Worm (Caenorhabditis elegans): ENCODE measurements around the gene dpy-18.
A peak's percentile ranks its signal among the peaks of the same experiment; 100 is the strongest.

dpy-18 gene

DNA sequence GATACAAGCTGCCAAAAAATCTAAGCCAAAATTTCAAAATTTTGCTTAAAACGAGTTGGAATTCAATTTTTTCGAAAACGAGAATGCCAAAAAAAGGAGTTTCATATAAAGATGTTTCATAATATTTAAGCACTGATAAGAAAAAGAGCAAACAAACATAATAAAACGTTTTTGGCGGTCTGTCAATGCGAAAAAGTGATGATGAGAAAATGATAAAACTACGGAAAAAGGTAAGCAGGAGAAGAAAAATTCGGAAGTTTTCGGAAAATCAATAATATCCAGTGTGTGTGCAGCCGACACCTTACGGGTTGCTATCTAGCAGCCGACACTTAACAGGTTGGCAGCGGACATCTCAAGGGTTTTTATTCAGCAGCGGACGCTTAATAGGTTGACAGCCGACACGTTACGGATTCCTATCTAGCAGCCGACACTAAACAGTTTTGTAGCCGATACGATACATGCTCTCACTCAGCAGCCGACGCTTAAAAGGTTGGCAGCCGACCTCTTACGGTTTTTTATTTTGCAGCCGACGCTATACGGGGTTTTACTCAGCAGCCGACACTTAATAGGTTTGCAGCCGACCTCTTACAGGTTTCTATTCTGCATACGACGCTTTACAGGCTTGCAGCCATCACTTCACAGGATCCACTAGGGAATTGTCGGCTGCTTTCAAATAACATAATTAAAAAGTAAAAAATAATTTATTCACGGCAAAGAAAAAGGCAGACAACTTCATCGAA lies 5.4 kb downstream of the dpy-18 start:
- TF ChIP-seq hmbx-1 (tag; optimal IDR thresholded peaks at IDR 0.05): no peak
- TF ChIP-seq ceh-13 (GFP tag; optimal IDR thresholded peaks at IDR 0.05): no peak
- TF ChIP-seq flt-1 (GFP tag; IDR thresholded peaks at IDR 0.05): no peak
- TF ChIP-seq scrt-1 (GFP tag; IDR thresholded peaks at IDR 0.05): no peak
- TF ChIP-seq F13C5.2 (tag; optimal IDR thresholded peaks at IDR 0.05): no peak
- no peak for TF ChIP-seq ama-1 (optimal IDR thresholded peaks at IDR 0.05)
- TF ChIP-seq tbx-37 (GFP tag; conservative IDR thresholded peaks at IDR 0.05): no peak
- TF ChIP-seq sea-1 (GFP tag; conservative IDR thresholded peaks at IDR 0.05): no peak
- TF ChIP-seq ets-7 (tag; optimal IDR thresholded peaks at IDR 0.05): no peak
- TF ChIP-seq hmg-4 (GFP tag; optimal IDR thresholded peaks at IDR 0.05): no peak
- no peak for TF ChIP-seq aly-1 (tag; optimal IDR thresholded peaks at IDR 0.05)

DNA sequence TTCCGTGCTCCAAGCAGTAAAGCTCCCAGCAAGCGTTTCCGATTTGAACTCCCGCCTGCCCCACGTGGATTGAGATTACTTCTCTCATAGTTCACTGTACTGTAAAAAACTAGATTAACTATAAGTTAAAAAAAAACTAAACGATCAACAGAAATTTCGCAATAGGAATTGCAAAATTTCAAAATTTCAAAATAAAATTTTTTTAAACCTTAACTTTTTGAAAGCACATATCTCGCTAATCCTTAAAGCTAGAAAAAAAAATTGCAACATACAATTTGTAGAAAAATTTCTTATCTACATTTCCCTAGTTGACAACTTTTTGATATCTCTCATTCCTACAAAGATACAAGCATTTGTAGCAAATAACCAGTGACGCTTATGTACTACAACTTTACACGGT lies 6.1 kb downstream of the dpy-18 start, which contains the start of gene tba-7:
Gene tba-7, minus strand, starts transcription at position 101 of the 400 bp plus-strand sequence.
- TF ChIP-seq pes-1 (GFP tag; IDR thresholded peaks at IDR 0.05) (no peak), ets-7 (tag; optimal IDR thresholded peaks at IDR 0.05) (no peak), hnd-1 (tag; optimal IDR thresholded peaks at IDR 0.05) (no peak), flt-1 (GFP tag; IDR thresholded peaks at IDR 0.05) (no peak), ceh-13 (GFP tag; optimal IDR thresholded peaks at IDR 0.05) (no peak), hmg-4 (GFP tag; optimal IDR thresholded peaks at IDR 0.05) (no peak), scrt-1 (GFP tag; IDR thresholded peaks at IDR 0.05) (no peak), tbx-11 (GFP tag; IDR thresholded peaks at IDR 0.05) (no peak), ama-1 (optimal IDR thresholded peaks at IDR 0.05) (no peak)

DNA sequence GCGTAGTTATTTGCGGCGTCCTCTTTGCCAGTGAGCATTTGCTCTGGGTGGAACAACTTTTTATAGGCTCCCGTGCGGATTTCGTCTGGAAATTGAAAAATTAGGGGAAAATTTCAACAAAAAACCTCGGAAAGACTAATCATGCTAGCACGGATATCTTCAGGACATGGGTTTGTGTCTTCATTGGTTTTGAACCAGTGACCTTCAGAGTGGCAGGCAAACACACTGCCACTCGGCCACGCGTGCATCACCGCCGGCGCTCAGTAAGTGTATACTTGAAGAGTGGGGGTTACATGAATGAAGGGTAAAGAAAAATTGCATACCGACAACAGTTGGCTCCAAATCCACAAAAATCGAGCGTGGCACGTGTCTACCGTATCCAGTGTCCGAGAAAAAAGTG lies 6.5 kb downstream of the dpy-18 start:
- TF ChIP-seq sea-1 (GFP tag; conservative IDR thresholded peaks at IDR 0.05) (peak; percentile 94), tbx-37 (GFP tag; conservative IDR thresholded peaks at IDR 0.05) (peak; percentile 91), ceh-13 (GFP tag; optimal IDR thresholded peaks at IDR 0.05) (peak; percentile 80), scrt-1 (GFP tag; IDR thresholded peaks at IDR 0.05) (peak; percentile 96), B0310.2 (tag; optimal IDR thresholded peaks at IDR 0.05) (peak; percentile 88), ama-1 (optimal IDR thresholded peaks at IDR 0.05) (no peak), flt-1 (GFP tag; IDR thresholded peaks at IDR 0.05) (peak; percentile 93), hmbx-1 (tag; optimal IDR thresholded peaks at IDR 0.05) (peak; percentile 81), aly-1 (tag; optimal IDR thresholded peaks at IDR 0.05) (peak; percentile 93), tra-4 (tag; optimal IDR thresholded peaks at IDR 0.05) (peak; percentile 84), ets-7 (tag; optimal IDR thresholded peaks at IDR 0.05) (peak; percentile 82), hmg-4 (GFP tag; optimal IDR thresholded peaks at IDR 0.05) (peak; percentile 96), pes-1 (GFP tag; IDR thresholded peaks at IDR 0.05) (peak; percentile 95), F13C5.2 (tag; optimal IDR thresholded peaks at IDR 0.05) (peak; percentile 92), ceh-36 (tag; optimal IDR thresholded peaks at IDR 0.05) (peak; percentile 92), hnd-1 (tag; optimal IDR thresholded peaks at IDR 0.05) (peak; percentile 84), tbx-11 (GFP tag; IDR thresholded peaks at IDR 0.05) (peak; percentile 93)

DNA sequence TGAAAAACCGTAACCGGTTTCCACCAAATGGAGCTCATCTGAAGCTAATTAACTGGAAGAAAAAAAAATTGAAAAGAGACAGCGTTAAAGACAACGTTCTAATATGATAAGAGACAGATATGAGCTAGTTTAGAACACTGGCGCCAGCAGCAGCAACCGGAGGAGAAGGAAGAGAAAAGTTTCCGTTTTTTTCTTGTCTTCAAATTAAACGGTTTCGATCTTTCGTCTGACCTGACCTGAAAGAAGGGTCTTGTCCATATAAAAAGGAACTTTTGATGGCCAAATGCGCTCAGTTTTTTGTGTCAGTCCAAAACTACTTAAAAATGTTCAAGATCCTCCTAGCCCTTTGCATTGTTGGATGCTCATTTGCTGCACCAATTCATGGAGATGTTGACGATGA lies 11.3 kb downstream of the dpy-18 start, which contains the start of gene T28D6.3:
Gene T28D6.3, plus strand, starts transcription at position 301 of the 400 bp plus-strand sequence.
- no peak for TF ChIP-seq tra-4 (tag; optimal IDR thresholded peaks at IDR 0.05)
- TF ChIP-seq sea-1 (GFP tag; conservative IDR thresholded peaks at IDR 0.05): no peak

DNA sequence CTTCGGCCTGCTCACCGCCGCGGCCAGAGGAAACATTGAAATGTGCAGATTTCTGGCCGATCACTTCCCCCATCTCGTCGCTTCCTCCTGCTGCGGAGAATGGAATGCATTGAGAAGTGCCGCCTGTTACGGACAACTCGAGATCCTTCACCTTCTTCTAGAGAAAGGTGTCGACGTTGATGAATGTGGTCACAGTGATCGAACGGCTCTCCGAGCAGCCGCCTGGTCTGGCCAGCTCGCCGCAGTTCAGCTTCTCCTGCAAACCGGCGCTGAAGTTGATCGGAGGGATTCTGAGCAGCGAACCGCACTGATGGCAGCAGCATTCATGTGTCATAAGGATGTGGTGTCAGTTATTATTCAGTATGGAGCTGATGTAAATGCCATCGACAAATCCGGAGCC lies 14.9 kb downstream of the dpy-18 start:
- TF ChIP-seq hmg-4 (GFP tag; optimal IDR thresholded peaks at IDR 0.05) (peak; percentile 15), B0310.2 (tag; optimal IDR thresholded peaks at IDR 0.05) (no peak)

DNA sequence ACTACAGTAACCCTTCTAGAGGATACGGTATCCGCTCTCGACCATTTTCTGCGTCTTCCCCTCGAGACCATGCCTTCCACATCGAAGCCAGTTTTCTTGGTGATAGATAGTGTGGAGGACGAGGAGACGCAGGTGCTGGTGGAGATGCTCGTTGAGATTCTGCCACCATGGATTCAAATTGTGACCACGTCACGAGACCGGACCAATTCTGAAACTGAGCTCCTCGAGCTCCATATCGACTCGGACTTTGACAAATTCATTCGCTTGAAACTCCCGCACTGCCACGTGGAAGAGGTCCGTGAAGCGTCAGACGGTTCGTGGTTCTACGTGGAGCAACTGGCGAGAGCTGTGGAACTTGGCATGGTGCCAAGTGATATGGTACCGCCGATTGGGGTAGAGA lies 16.4 kb downstream of the dpy-18 start:
- TF ChIP-seq B0310.2 (tag; optimal IDR thresholded peaks at IDR 0.05) (no peak), pes-1 (GFP tag; IDR thresholded peaks at IDR 0.05) (no peak), F13C5.2 (tag; optimal IDR thresholded peaks at IDR 0.05) (no peak), sea-1 (GFP tag; conservative IDR thresholded peaks at IDR 0.05) (no peak), hmg-4 (GFP tag; optimal IDR thresholded peaks at IDR 0.05) (no peak), tra-4 (tag; optimal IDR thresholded peaks at IDR 0.05) (no peak), ama-1 (optimal IDR thresholded peaks at IDR 0.05) (no peak), flt-1 (GFP tag; IDR thresholded peaks at IDR 0.05) (no peak), tbx-11 (GFP tag; IDR thresholded peaks at IDR 0.05) (no peak), ets-7 (tag; optimal IDR thresholded peaks at IDR 0.05) (no peak), ceh-36 (tag; optimal IDR thresholded peaks at IDR 0.05) (no peak)

DNA sequence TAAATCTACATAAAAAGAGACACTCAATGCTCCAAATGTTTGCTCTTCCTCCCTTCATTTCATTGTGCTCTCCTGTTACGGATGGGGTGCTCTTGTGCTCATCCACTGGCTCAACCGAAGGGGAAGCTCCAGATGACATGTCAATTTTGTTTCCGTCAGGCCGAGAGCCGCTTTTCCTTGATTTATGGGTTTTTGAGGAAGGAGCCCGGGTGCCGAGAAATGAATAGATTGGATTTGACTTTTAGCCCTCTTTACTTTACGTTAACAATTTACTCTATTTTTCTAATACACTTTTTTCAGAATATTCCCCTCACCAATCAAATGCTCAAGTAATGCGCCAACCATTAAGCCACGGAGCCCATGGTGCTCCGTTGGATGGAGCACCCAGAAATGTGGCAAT lies 17.6 kb downstream of the dpy-18 start, which contains the start of gene T28D6.4:
Gene T28D6.4, plus strand, starts transcription at position 301 of the 400 bp plus-strand sequence.
- no peak for TF ChIP-seq ceh-13 (GFP tag; optimal IDR thresholded peaks at IDR 0.05)

DNA sequence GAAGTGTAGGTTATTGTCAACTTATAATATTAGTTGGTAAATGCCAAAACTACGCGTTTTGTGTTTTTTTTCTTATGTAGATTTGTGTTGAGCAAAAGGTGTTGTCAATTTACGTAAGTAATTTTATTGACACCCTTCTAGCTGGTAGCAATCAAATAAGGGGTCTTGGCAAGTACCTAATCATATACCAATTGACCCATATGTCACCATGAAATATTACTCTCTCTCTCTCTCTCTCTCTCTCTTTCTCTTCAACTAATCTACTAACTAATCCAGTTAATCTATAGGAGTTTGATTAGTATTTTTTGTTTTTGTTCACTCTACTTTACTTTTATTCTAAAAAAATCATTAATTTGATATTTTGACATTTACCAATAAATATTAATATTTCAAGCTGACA lies 18.4 kb downstream of the dpy-18 start:
- TF ChIP-seq tbx-11 (GFP tag; IDR thresholded peaks at IDR 0.05): no peak
- TF ChIP-seq hmbx-1 (tag; optimal IDR thresholded peaks at IDR 0.05): no peak
- no peak for TF ChIP-seq aly-1 (tag; optimal IDR thresholded peaks at IDR 0.05)
- TF ChIP-seq ceh-36 (tag; optimal IDR thresholded peaks at IDR 0.05): no peak
- no peak for TF ChIP-seq tra-4 (tag; optimal IDR thresholded peaks at IDR 0.05)
- TF ChIP-seq tbx-37 (GFP tag; conservative IDR thresholded peaks at IDR 0.05): no peak
- no peak for TF ChIP-seq ets-7 (tag; optimal IDR thresholded peaks at IDR 0.05)
- TF ChIP-seq pes-1 (GFP tag; IDR thresholded peaks at IDR 0.05): no peak
- TF ChIP-seq sea-1 (GFP tag; conservative IDR thresholded peaks at IDR 0.05): no peak

Data from whole organism, early embryonic.